Fruit fly (Drosophila melanogaster): Measurements from ENCODE around the gene CG5727.

Gene CG5727

dm6 chr2L:10180182-10180779 is 30.2 kb downstream of the CG5727 start, which contains the start of gene CG44153:
TSS of gene CG44153 (minus strand) at chr2L:10180256.
- TF ChIP-seq CG6276 (GFP tag; optimal IDR thresholded peaks at IDR 0.05): no peak
- no peak for TF ChIP-seq CG16779 (tag; optimal IDR thresholded peaks at IDR 0.05)
- no peak for TF ChIP-seq CG3032 (tag; optimal IDR thresholded peaks at IDR 0.05)
- TF ChIP-seq eg (GFP tag; IDR thresholded peaks at IDR 0.05): no peak
- no peak for TF ChIP-seq CG10631 (GFP tag; optimal IDR thresholded peaks at IDR 0.05)
- TF ChIP-seq CG10669 (GFP tag; optimal IDR thresholded peaks at IDR 0.05): no peak
- no peak for TF ChIP-seq esn (GFP tag; optimal IDR thresholded peaks at IDR 0.05)
- TF ChIP-seq ss (GFP tag; optimal IDR thresholded peaks at IDR 0.05): no peak
- TF ChIP-seq Sox102F (GFP tag; optimal IDR thresholded peaks at IDR 0.05): no peak
- TF ChIP-seq CG7368 (GFP tag; optimal IDR thresholded peaks at IDR 0.05): no peak
- no peak for TF ChIP-seq CG8632 (GFP tag; optimal IDR thresholded peaks at IDR 0.05)
- no peak for TF ChIP-seq Hr4 (GFP tag; optimal IDR thresholded peaks at IDR 0.05)
- no peak for TF ChIP-seq dsx (GFP tag; optimal IDR thresholded peaks at IDR 0.05; ENCODE audit: poor library complexity, severe bottlenecking)
- TF ChIP-seq CG6163 (GFP tag; IDR thresholded peaks at IDR 0.05): no peak
- TF ChIP-seq Eip93F (GFP tag; optimal IDR thresholded peaks at IDR 0.05): no peak

- no peak for TF ChIP-seq CG3032 (tag; optimal IDR thresholded peaks at IDR 0.05)
- no peak for TF ChIP-seq Eip93F (GFP tag; optimal IDR thresholded peaks at IDR 0.05)
- TF ChIP-seq Hr38 (GFP tag; optimal IDR thresholded peaks at IDR 0.05): no peak
- no peak for TF ChIP-seq Ets96B (tag; optimal IDR thresholded peaks at IDR 0.05)
- no peak for TF ChIP-seq spab (GFP tag; optimal IDR thresholded peaks at IDR 0.05)
- no peak for TF ChIP-seq topi (GFP tag; optimal IDR thresholded peaks at IDR 0.05)
Observed at dm6 chr2L:10172402-10172801, 38.1 kb downstream of the CG5727 start, which contains the start of gene CG13137. TSS of gene CG13137 (plus strand) at chr2L:10172702.
